Fruit fly (Drosophila melanogaster) whole organism, embryonic: Measurements from ENCODE around the gene mnd.
A peak's percentile ranks its signal among the peaks of the same experiment; 100 is the strongest.

Source experiments
- Blimp-1 ChIP-seq: fragments of 200-800 bp; sonication (Bioruptor generic); optimal IDR thresholded peaks from 3 replicates; lab custom pipeline; 2018; ENCODE audit warnings: missing biosample characterization, missing genetic modification characterization, mild to moderate bottlenecking, moderate library complexity, missing genetic modification reagents
- CG11085 ChIP-seq: fragments of 200-800 bp; sonication (Bioruptor generic); IDR thresholded peaks from 2 replicates; pipeline ENCODE4 v1.3.6; 2022; ENCODE audit warnings: missing biosample characterization, missing genetic modification characterization
- CG11696 ChIP-seq: fragments of 200-800 bp; sonication (Bioruptor generic); IDR thresholded peaks from 2 replicates; pipeline ENCODE4 v1.3.6; 2022; ENCODE audit warnings: missing biosample characterization, missing genetic modification characterization
- CG11723 ChIP-seq: fragments of 200-800 bp; sonication (Bioruptor generic); optimal IDR thresholded peaks from 2 replicates; lab custom pipeline; 2017; ENCODE audit warnings: missing biosample characterization, mild to moderate bottlenecking, missing genetic modification characterization
- CG13424 ChIP-seq: fragments of 200-800 bp; sonication (Bioruptor generic); optimal IDR thresholded peaks from 2 replicates; lab custom pipeline; 2019; ENCODE audit warnings: missing biosample characterization, mild to moderate bottlenecking, missing genetic modification characterization, moderate library complexity
- CG14014 ChIP-seq: fragments of 200-800 bp; sonication (Bioruptor generic); IDR thresholded peaks from 2 replicates; pipeline ENCODE4 v1.3.6; 2022; ENCODE audit warnings: missing biosample characterization, missing genetic modification characterization
- CG15073 ChIP-seq: fragments of 200-800 bp; sonication (Bioruptor generic); optimal IDR thresholded peaks from 2 replicates; lab custom pipeline; 2016; ENCODE audit warnings: missing biosample characterization, missing genetic modification characterization
- CG1529 ChIP-seq: fragments of 200-800 bp; sonication (Bioruptor generic); optimal IDR thresholded peaks from 3 replicates; lab custom pipeline; 2018; ENCODE audit warnings: missing biosample characterization, missing genetic modification characterization
- CG17568 ChIP-seq: fragments of 200-800 bp; sonication (Bioruptor generic); optimal IDR thresholded peaks from 2 replicates; lab custom pipeline; 2018; ENCODE audit warnings: missing biosample characterization, mild to moderate bottlenecking, missing genetic modification characterization, moderate library complexity
- CG18599 ChIP-seq: fragments of 200-800 bp; sonication (Bioruptor generic); optimal IDR thresholded peaks from 3 replicates; lab custom pipeline; 2017; ENCODE audit warnings: missing biosample characterization, missing genetic modification characterization, mild to moderate bottlenecking, moderate library complexity, missing genetic modification reagents
- CG3847 ChIP-seq: fragments of 200-800 bp; sonication (Bioruptor generic); IDR thresholded peaks from 2 replicates; pipeline ENCODE4 v1.3.6; 2022; ENCODE audit warnings: missing biosample characterization, missing genetic modification characterization
- CG7839 ChIP-seq: fragments of 200-800 bp; sonication (Bioruptor generic); optimal IDR thresholded peaks from 3 replicates; lab custom pipeline; 2018; ENCODE audit warnings: missing biosample characterization, mild to moderate bottlenecking, missing genetic modification characterization, moderate library complexity
- CG8478 ChIP-seq: fragments of >200 bp; optimal IDR thresholded peaks from 2 replicates; lab custom pipeline; 2018
- CoRest ChIP-seq: fragments of 200-800 bp; sonication (Bioruptor generic); optimal IDR thresholded peaks from 3 replicates; lab custom pipeline; 2018; ENCODE audit warnings: missing biosample characterization, mild to moderate bottlenecking, missing genetic modification characterization, moderate library complexity
- D ChIP-seq, 2 experiments: fragments of 200-800 bp in 1 of 2; fragments of >200 bp in 1 of 2; sonication (Bioruptor generic) in 1 of 2; optimal IDR thresholded peaks; 2 replicates in 1 of 2; 3 replicates in 1 of 2; lab custom pipeline; 2017; ENCODE audit warnings: mild to moderate bottlenecking in 1 of 2, missing biosample characterization in 1 of 2, missing genetic modification characterization in 1 of 2, missing genetic modification reagents in 1 of 2
- Drgx ChIP-seq: fragments of 200-800 bp; sonication (Bioruptor generic); IDR thresholded peaks from 2 replicates; pipeline ENCODE4 v1.3.6; 2022; ENCODE audit warnings: missing biosample characterization, missing genetic modification characterization
- Ets65A ChIP-seq: fragments of 200-800 bp; sonication (Bioruptor generic); peaks from one replicate; lab custom pipeline; 2016; ENCODE audit warnings: missing biosample characterization, missing genetic modification characterization
- Hr51 ChIP-seq, 2 experiments: fragments of 200-800 bp; sonication (Bioruptor generic); optimal IDR thresholded peaks; 2 replicates in 1 of 2; 3 replicates in 1 of 2; lab custom pipeline; 2016 to 2018; ENCODE audit warnings: missing biosample characterization in 2 of 2, missing genetic modification characterization in 2 of 2, mild to moderate bottlenecking in 1 of 2, moderate library complexity in 1 of 2
- Mes4 ChIP-seq: fragments of 200-800 bp; sonication (Bioruptor generic); optimal IDR thresholded peaks from 2 replicates; lab custom pipeline; 2016; ENCODE audit warnings: missing biosample characterization, missing genetic modification characterization
- Oli ChIP-seq: fragments of 200-800 bp; sonication (Bioruptor generic); optimal IDR thresholded peaks from 2 replicates; lab custom pipeline; 2018; ENCODE audit warnings: missing biosample characterization, mild to moderate bottlenecking, missing genetic modification characterization, moderate library complexity
- Rfx ChIP-seq: fragments of 200-800 bp; sonication (Bioruptor generic); IDR thresholded peaks from 2 replicates; pipeline ENCODE4 v1.3.6; 2022; ENCODE audit warnings: missing biosample characterization, missing genetic modification characterization
- Sin3A ChIP-seq: fragments of >200 bp; optimal IDR thresholded peaks from 2 replicates; lab custom pipeline; 2018
- Sox102F ChIP-seq: fragments of 200-800 bp; sonication (Bioruptor generic); optimal IDR thresholded peaks from 2 replicates; lab custom pipeline; 2018; ENCODE audit warnings: missing biosample characterization, mild to moderate bottlenecking, missing genetic modification characterization, moderate library complexity
- Stat92E ChIP-seq, 3 experiments: fragments of >200 bp in 2 of 3; fragments of 200-800 bp in 1 of 3; sonication (Bioruptor generic) in 1 of 3; optimal IDR thresholded peaks; 2 replicates each; lab custom pipeline; 2017 to 2019; ENCODE audit warnings: missing biosample characterization in 3 of 3, missing genetic modification characterization in 3 of 3, mild to moderate bottlenecking in 1 of 3, moderate library complexity in 1 of 3
- al ChIP-seq: fragments of 200-800 bp; sonication (Bioruptor generic); IDR thresholded peaks from 2 replicates; pipeline ENCODE4 v1.3.6; 2022; ENCODE audit warnings: missing biosample characterization, missing genetic modification characterization
- ap ChIP-seq: fragments of 200-800 bp; sonication (Bioruptor generic); IDR thresholded peaks from 2 replicates; pipeline ENCODE4 v1.3.6; 2022; ENCODE audit warnings: missing biosample characterization, missing genetic modification characterization
- chinmo ChIP-seq: fragments of 200-800 bp; sonication (Bioruptor generic); IDR thresholded peaks from 4 replicates; pipeline ENCODE4 v1.3.6; 2022; ENCODE audit warnings: missing biosample characterization, missing genetic modification characterization; ENCODE audit not compliant: partially characterized antibody
- croc ChIP-seq: fragments of 200-800 bp; sonication (Bioruptor generic); conservative IDR thresholded peaks from 3 replicates; pipeline ENCODE4 v1.3.6; 2022; ENCODE audit warnings: missing biosample characterization, missing genetic modification characterization
- dmrt11E ChIP-seq: fragments of 200-800 bp; sonication (Bioruptor generic); optimal IDR thresholded peaks from 3 replicates; lab custom pipeline; 2018; ENCODE audit warnings: missing biosample characterization, mild to moderate bottlenecking, missing genetic modification characterization, moderate library complexity
- fu2 ChIP-seq: fragments of 200-800 bp; sonication (Bioruptor generic); optimal IDR thresholded peaks from 2 replicates; lab custom pipeline; 2016; ENCODE audit warnings: missing biosample characterization, missing genetic modification characterization
- grn ChIP-seq: fragments of 200-800 bp; sonication (Bioruptor generic); optimal IDR thresholded peaks from 3 replicates; lab custom pipeline; 2017; ENCODE audit warnings: missing biosample characterization, missing genetic modification characterization
- inv ChIP-seq: fragments of 200-800 bp; sonication (Bioruptor generic); IDR thresholded peaks from 2 replicates; pipeline ENCODE4 v1.3.6; 2022; ENCODE audit warnings: missing biosample characterization, missing genetic modification characterization; ENCODE audit not compliant: partially characterized antibody
- jumu ChIP-seq: fragments of 200-800 bp; sonication (Bioruptor generic); optimal IDR thresholded peaks from 3 replicates; lab custom pipeline; 2016; ENCODE audit warnings: missing biosample characterization, missing genetic modification characterization
- kni ChIP-seq: fragments of 200-800 bp; sonication (Bioruptor generic); optimal IDR thresholded peaks from 3 replicates; lab custom pipeline; 2017; ENCODE audit warnings: mild to moderate bottlenecking, missing biosample characterization, missing genetic modification reagents, missing genetic modification characterization
- lola ChIP-seq, 3 experiments: fragments of >200 bp in 2 of 3; fragments of 200-800 bp in 1 of 3; sonication (Bioruptor generic) in 1 of 3; optimal IDR thresholded peaks; 2 replicates each; lab custom pipeline; 2017 to 2019; ENCODE audit warnings: missing biosample characterization in 3 of 3, missing genetic modification characterization in 3 of 3, mild to moderate bottlenecking in 1 of 3, moderate library complexity in 1 of 3
- mld ChIP-seq: fragments of 200-800 bp; sonication (Bioruptor generic); IDR thresholded peaks from 3 replicates; pipeline ENCODE4 v1.3.6; 2022; ENCODE audit warnings: missing biosample characterization, missing genetic modification characterization; ENCODE audit not compliant: partially characterized antibody
- nau ChIP-seq: fragments of 200-800 bp; sonication (Bioruptor generic); optimal IDR thresholded peaks from 3 replicates; lab custom pipeline; 2017; ENCODE audit warnings: missing biosample characterization, mild to moderate bottlenecking, missing genetic modification characterization, missing genetic modification reagents
- org-1 ChIP-seq: fragments of 200-800 bp; sonication (Bioruptor generic); optimal IDR thresholded peaks from 2 replicates; lab custom pipeline; 2017; ENCODE audit warnings: missing biosample characterization, missing genetic modification characterization
- pita ChIP-seq: fragments of 200-800 bp; sonication (Bioruptor generic); optimal IDR thresholded peaks from 2 replicates; lab custom pipeline; 2017; ENCODE audit warnings: missing biosample characterization, mild to moderate bottlenecking, missing genetic modification characterization
- row ChIP-seq: fragments of 200-800 bp; sonication (Bioruptor generic); IDR thresholded peaks from 3 replicates; pipeline ENCODE4 v1.3.6; 2022; ENCODE audit warnings: missing biosample characterization, missing genetic modification characterization
- sens ChIP-seq: fragments of 200-800 bp; sonication (Bioruptor generic); peaks from one replicate; lab custom pipeline; 2016; ENCODE audit warnings: missing biosample characterization, missing genetic modification characterization
- sim ChIP-seq: fragments of 200-800 bp; sonication (Bioruptor generic); IDR thresholded peaks from 2 replicates; pipeline ENCODE4 v1.3.6; 2022; ENCODE audit warnings: missing biosample characterization, missing genetic modification characterization
- tgo ChIP-seq: fragments of 200-800 bp; sonication (Bioruptor generic); IDR thresholded peaks from 3 replicates; pipeline ENCODE4 v1.3.6; 2022; ENCODE audit warnings: missing biosample characterization, missing genetic modification characterization
- tio ChIP-seq: fragments of 200-800 bp; sonication (Bioruptor generic); optimal IDR thresholded peaks from 2 replicates; lab custom pipeline; 2017; ENCODE audit warnings: missing biosample characterization, missing genetic modification characterization, inconsistent platforms
- tna ChIP-seq: fragments of 200-800 bp; sonication (Bioruptor generic); IDR thresholded peaks from 2 replicates; pipeline ENCODE4 v1.3.6; 2022; ENCODE audit warnings: missing biosample characterization, missing genetic modification characterization; ENCODE audit not compliant: partially characterized antibody
- toy ChIP-seq: fragments of 200-800 bp; sonication (Bioruptor generic); IDR thresholded peaks from 2 replicates; pipeline ENCODE4 v1.3.6; 2022; ENCODE audit warnings: missing biosample characterization, missing genetic modification characterization
- ttk ChIP-seq: fragments of 200-800 bp; sonication (Bioruptor generic); IDR thresholded peaks from 2 replicates; pipeline ENCODE4 v2.1.2; 2022; ENCODE audit warnings: missing biosample characterization, missing genetic modification characterization
- vfl ChIP-seq: fragments of 200-800 bp; sonication (Bioruptor generic); optimal IDR thresholded peaks from 2 replicates; lab custom pipeline; 2016; ENCODE audit warnings: missing biosample characterization, missing genetic modification characterization
- zfh1 ChIP-seq: fragments of 200-800 bp; sonication (Bioruptor generic); IDR thresholded peaks from 3 replicates; pipeline ENCODE4 v1.3.6; 2022; ENCODE audit warnings: missing biosample characterization, missing genetic modification characterization

Gene mnd

dm6 chr3L:15007271-15007948, 22.5 kb downstream of the mnd start:
- TF ChIP-seq D (optimal IDR thresholded peaks at IDR 0.05; lab: Kevin White, UChicago): no peak
- TF ChIP-seq D (GFP tag; optimal IDR thresholded peaks at IDR 0.05; lab: Kevin White, UChicago): no peak
- peak; percentile 73 for TF ChIP-seq sens (GFP tag; lab: Kevin White, UChicago)
- TF ChIP-seq Stat92E (GFP tag; optimal IDR thresholded peaks at IDR 0.05; lab: Kevin White, UChicago): peak in 1 of 3 experiments; percentile 81
- TF ChIP-seq kni (GFP tag; lab: Kevin White, UChicago): peak; percentile 73
- TF ChIP-seq CG11696 (GFP tag; lab: Robert Waterston, UW): peak; percentile 57
- no peak for TF ChIP-seq CG11085 (GFP tag; lab: Robert Waterston, UW)
- TF ChIP-seq grn: peak; percentile 71

- TF ChIP-seq chinmo (GFP tag; lab: Robert Waterston, UW) (no peak), toy (GFP tag; lab: Robert Waterston, UW) (no peak), mld (GFP tag; lab: Robert Waterston, UW) (no peak), inv (GFP tag; lab: Robert Waterston, UW) (no peak), Oli (tag; lab: Kevin White, UChicago) (peak; percentile 12), org-1 (no peak), ttk (no peak), zfh1 (GFP tag; lab: Robert Waterston, UW) (no peak), Drgx (GFP tag; lab: Robert Waterston, UW) (peak; percentile 57; the same call in 1 of the 2 replicates), row (GFP tag; lab: Robert Waterston, UW) (no peak), Ets65A (GFP tag; lab: Kevin White, UChicago) (peak; percentile 82), ap (GFP tag; lab: Robert Waterston, UW) (no peak), CG1529 (no peak), CG7839 (peak; percentile 4), Sox102F (GFP tag; lab: Kevin White, UChicago) (peak; percentile 56), fu2 (GFP tag; lab: Kevin White, UChicago) (no peak), Rfx (no peak), Hr51 (GFP tag; optimal IDR thresholded peaks at IDR 0.05; lab: Kevin White, UChicago) (peak in 1 of 2 experiments; percentile 49), CG14014 (GFP tag; lab: Robert Waterston, UW) (no peak), al (GFP tag; lab: Robert Waterston, UW) (no peak), CG15073 (GFP tag; lab: Kevin White, UChicago) (no peak), tna (GFP tag; lab: Robert Waterston, UW) (no peak), CG11723 (GFP tag; lab: Kevin White, UChicago) (no peak), Mes4 (GFP tag; lab: Kevin White, UChicago) (no peak), pita (no peak), CG13424 (peak; percentile 11), dmrt11E (no peak), CoRest (tag; lab: Kevin White, UChicago) (no peak), Sin3A (lab: Kevin White, UChicago) (no peak), Blimp-1 (GFP tag; lab: Kevin White, UChicago) (peak; percentile 26), tgo (GFP tag; lab: Robert Waterston, UW) (no peak), jumu (GFP tag; lab: Kevin White, UChicago) (no peak), CG18599 (GFP tag; lab: Kevin White, UChicago) (no peak), vfl (no peak), croc (GFP tag; lab: Robert Waterston, UW) (no peak), CG17568 (GFP tag; lab: Kevin White, UChicago) (no peak), CG8478 (lab: Kevin White, UChicago) (no peak), nau (GFP tag; lab: Kevin White, UChicago) (no peak), sim (no peak), lola (GFP tag; optimal IDR thresholded peaks at IDR 0.05; lab: Kevin White, UChicago) (no peak), tio (GFP tag; lab: Kevin White, UChicago) (no peak), CG3847 (GFP tag; lab: Robert Waterston, UW) (no peak)
These were observed 24.8 kb downstream of the mnd start for dm6 chr3L:15009681-15010080.
